Worm (Caenorhabditis elegans) whole organism, late embryonic: ENCODE results near the gene asp-13.
A peak's percentile ranks its signal among the peaks of the same experiment; 100 is the strongest.

Source experiments
- C38D4.7 ChIP-seq: fragments of 200-800 bp; sonication (Bioruptor generic); optimal IDR thresholded peaks from 2 replicates; lab custom pipeline; 2018; ENCODE audit warnings: mild to moderate bottlenecking, missing genetic modification characterization, moderate library complexity, missing compliant biosample characterization
- F13H6.1 ChIP-seq: sonication (generic microtip); optimal IDR thresholded peaks from 2 replicates; lab custom pipeline; 2016; ENCODE audit warnings: missing genetic modification characterization, missing compliant biosample characterization
- K02D7.2 ChIP-seq: sonication (generic microtip); optimal IDR thresholded peaks from 2 replicates; lab custom pipeline; 2017; ENCODE audit warnings: mild to moderate bottlenecking, missing genetic modification characterization, missing compliant biosample characterization
- K09A11.1 ChIP-seq: sonication (generic microtip); optimal IDR thresholded peaks from 2 replicates; lab custom pipeline; 2017; ENCODE audit warnings: antibody characterized with exemption, mild to moderate bottlenecking, missing genetic modification characterization, missing compliant biosample characterization; ENCODE audit not compliant: insufficient read depth
- T23F11.4 ChIP-seq: fragments of 200-800 bp; sonication (Bioruptor generic); optimal IDR thresholded peaks from 2 replicates; lab custom pipeline; 2018; ENCODE audit warnings: mild to moderate bottlenecking, missing genetic modification characterization, missing compliant biosample characterization
- ama-1 ChIP-seq: fragments of 150-350 bp; optimal IDR thresholded peaks from 2 replicates; lab custom pipeline; 2014
- ceh-14 ChIP-seq: sonication (generic microtip); optimal IDR thresholded peaks from 2 replicates; lab custom pipeline; 2016; ENCODE audit warnings: missing genotype, missing genetic modification characterization, missing compliant biosample characterization
- ceh-2 ChIP-seq: sonication (generic microtip); optimal IDR thresholded peaks from 2 replicates; lab custom pipeline; 2016; ENCODE audit warnings: missing genotype, missing genetic modification characterization, missing compliant biosample characterization
- ceh-30 ChIP-seq: fragments of 150-350 bp; optimal IDR thresholded peaks from 2 replicates; lab custom pipeline; 2014; ENCODE audit warnings: missing biosample characterization, missing genetic modification characterization
- ceh-31 ChIP-seq: sonication (generic microtip); optimal IDR thresholded peaks from 2 replicates; lab custom pipeline; 2016; ENCODE audit warnings: missing genetic modification characterization, missing compliant biosample characterization
- ceh-34 ChIP-seq: sonication (generic microtip); optimal IDR thresholded peaks from 2 replicates; lab custom pipeline; 2016; ENCODE audit warnings: mild to moderate bottlenecking, missing genetic modification characterization, missing compliant biosample characterization
- ceh-45 ChIP-seq: fragments of 200-800 bp; sonication (Bioruptor generic); IDR thresholded peaks from 2 replicates; pipeline ENCODE4 v1.3.6; 2022; ENCODE audit warnings: missing genetic modification reagents, missing genetic modification characterization, missing compliant biosample characterization
- ceh-6 ChIP-seq: fragments of 200-800 bp; sonication (Bioruptor generic); optimal IDR thresholded peaks from 2 replicates; lab custom pipeline; 2018; ENCODE audit warnings: mild to moderate bottlenecking, missing genetic modification characterization, missing compliant biosample characterization
- ceh-9 ChIP-seq: sonication (generic microtip); optimal IDR thresholded peaks from 2 replicates; lab custom pipeline; 2016; ENCODE audit warnings: mild to moderate bottlenecking, missing genetic modification characterization, inconsistent platforms, missing compliant biosample characterization
- dmd-4 ChIP-seq: sonication (generic microtip); optimal IDR thresholded peaks from 2 replicates; lab custom pipeline; 2016; ENCODE audit warnings: borderline replicate concordance, missing genetic modification characterization, missing compliant biosample characterization
- dve-1 ChIP-seq: sonication (generic microtip); optimal IDR thresholded peaks from 2 replicates; lab custom pipeline; 2017; ENCODE audit warnings: antibody characterized with exemption, mild to moderate bottlenecking, missing genetic modification characterization, missing compliant biosample characterization
- elt-2 ChIP-seq: sonication (generic microtip); optimal IDR thresholded peaks from 2 replicates; lab custom pipeline; 2016; ENCODE audit warnings: missing genetic modification reagents, missing genetic modification characterization, missing compliant biosample characterization
- elt-4 ChIP-seq: sonication (generic microtip); optimal IDR thresholded peaks from 2 replicates; lab custom pipeline; 2016; ENCODE audit warnings: missing genetic modification characterization, missing compliant biosample characterization
- eyg-1 ChIP-seq: sonication (generic microtip); optimal IDR thresholded peaks from 2 replicates; lab custom pipeline; 2016; ENCODE audit warnings: missing genotype, missing genetic modification characterization, missing compliant biosample characterization
- fkh-10 ChIP-seq: fragments of 150-350 bp; optimal IDR thresholded peaks from 2 replicates; lab custom pipeline; 2014; ENCODE audit warnings: missing biosample characterization, missing genetic modification reagents, missing genetic modification characterization
- fkh-6 ChIP-seq: sonication (generic microtip); optimal IDR thresholded peaks from 2 replicates; lab custom pipeline; 2016; ENCODE audit warnings: missing genetic modification characterization, missing compliant biosample characterization
- gmeb-2 ChIP-seq: sonication (generic microtip); optimal IDR thresholded peaks from 2 replicates; lab custom pipeline; 2016; ENCODE audit warnings: missing genetic modification characterization, inconsistent platforms, missing compliant biosample characterization
- hlh-30 ChIP-seq: sonication (generic microtip); optimal IDR thresholded peaks from 2 replicates; lab custom pipeline; 2017; ENCODE audit warnings: antibody characterized with exemption, missing genetic modification characterization, missing compliant biosample characterization; ENCODE audit not compliant: insufficient read depth
- hlh-8 ChIP-seq: sonication (generic microtip); optimal IDR thresholded peaks from 2 replicates; lab custom pipeline; 2016; ENCODE audit warnings: missing genotype, missing genetic modification characterization, missing compliant biosample characterization
- lim-6 ChIP-seq: sonication (generic microtip); optimal IDR thresholded peaks from 2 replicates; lab custom pipeline; 2016; ENCODE audit warnings: missing genetic modification characterization, missing compliant biosample characterization
- madf-2 ChIP-seq: sonication (generic microtip); optimal IDR thresholded peaks from 2 replicates; lab custom pipeline; 2017; ENCODE audit warnings: missing genetic modification characterization, missing compliant biosample characterization
- nhr-232 ChIP-seq: sonication (generic microtip); optimal IDR thresholded peaks from 2 replicates; lab custom pipeline; 2016; ENCODE audit warnings: missing genetic modification characterization, missing compliant biosample characterization
- npax-4 ChIP-seq: sonication (generic microtip); optimal IDR thresholded peaks from 2 replicates; lab custom pipeline; 2016; ENCODE audit warnings: missing genetic modification characterization, missing compliant biosample characterization
- pag-3 ChIP-seq: sonication (generic microtip); optimal IDR thresholded peaks from 2 replicates; lab custom pipeline; 2016; ENCODE audit warnings: missing compliant biosample characterization, missing genetic modification characterization, borderline replicate concordance
- pros-1 ChIP-seq: fragments of 150-350 bp; optimal IDR thresholded peaks from 2 replicates; lab custom pipeline; 2014; ENCODE audit warnings: missing biosample characterization, missing genetic modification reagents, missing genetic modification characterization
- ref-2 ChIP-seq: sonication (generic microtip); optimal IDR thresholded peaks from 2 replicates; lab custom pipeline; 2016; ENCODE audit warnings: missing genetic modification characterization, missing compliant biosample characterization
- rnt-1 ChIP-seq: sonication (generic microtip); optimal IDR thresholded peaks from 2 replicates; lab custom pipeline; 2016; ENCODE audit warnings: missing genetic modification characterization, missing compliant biosample characterization
- sdc-2 ChIP-seq: sonication (generic microtip); optimal IDR thresholded peaks from 2 replicates; lab custom pipeline; 2016; ENCODE audit warnings: missing genotype, missing genetic modification characterization, missing compliant biosample characterization
- sox-2 ChIP-seq: fragments of 200-800 bp; sonication (Bioruptor generic); IDR thresholded peaks from 2 replicates; pipeline ENCODE4 v1.3.6; 2022; ENCODE audit warnings: missing genetic modification reagents, missing genetic modification characterization, missing compliant biosample characterization
- sox-4 ChIP-seq: sonication (generic microtip); optimal IDR thresholded peaks from 2 replicates; lab custom pipeline; 2017; ENCODE audit warnings: mild to moderate bottlenecking, missing genetic modification characterization, inconsistent platforms, missing compliant biosample characterization
- tbx-2 ChIP-seq: sonication (generic microtip); optimal IDR thresholded peaks from 2 replicates; lab custom pipeline; 2016; ENCODE audit warnings: missing genetic modification characterization, missing compliant biosample characterization
- ttx-3 ChIP-seq: sonication (generic microtip); optimal IDR thresholded peaks from 2 replicates; lab custom pipeline; 2016; ENCODE audit warnings: missing genetic modification reagents, missing genetic modification characterization, missing compliant biosample characterization
- unc-3 ChIP-seq, 2 experiments: fragments of 200-800 bp in 1 of 2; sonication (Bioruptor generic) in 1 of 2; sonication (generic microtip) in 1 of 2; conservative IDR thresholded peaks in 1 of 2; optimal IDR thresholded peaks in 1 of 2; 2 replicates each; pipeline versions ENCODE4 v1.3.6 to Lab custom; 2016 to 2022; ENCODE audit warnings: missing compliant biosample characterization in 2 of 2, missing genetic modification characterization in 2 of 2, missing genetic modification reagents in 1 of 2
- unc-42 ChIP-seq: sonication (generic microtip); optimal IDR thresholded peaks from 2 replicates; lab custom pipeline; 2016; ENCODE audit warnings: missing genotype, missing genetic modification characterization, missing compliant biosample characterization
- unc-55 ChIP-seq: sonication (generic microtip); optimal IDR thresholded peaks from 2 replicates; lab custom pipeline; 2017; ENCODE audit warnings: missing biosample characterization, missing genetic modification reagents, missing genetic modification characterization
- ztf-16 ChIP-seq: sonication (generic microtip); optimal IDR thresholded peaks from 2 replicates; lab custom pipeline; 2017; ENCODE audit warnings: missing genetic modification characterization, missing compliant biosample characterization

The asp-13 gene

DNA sequence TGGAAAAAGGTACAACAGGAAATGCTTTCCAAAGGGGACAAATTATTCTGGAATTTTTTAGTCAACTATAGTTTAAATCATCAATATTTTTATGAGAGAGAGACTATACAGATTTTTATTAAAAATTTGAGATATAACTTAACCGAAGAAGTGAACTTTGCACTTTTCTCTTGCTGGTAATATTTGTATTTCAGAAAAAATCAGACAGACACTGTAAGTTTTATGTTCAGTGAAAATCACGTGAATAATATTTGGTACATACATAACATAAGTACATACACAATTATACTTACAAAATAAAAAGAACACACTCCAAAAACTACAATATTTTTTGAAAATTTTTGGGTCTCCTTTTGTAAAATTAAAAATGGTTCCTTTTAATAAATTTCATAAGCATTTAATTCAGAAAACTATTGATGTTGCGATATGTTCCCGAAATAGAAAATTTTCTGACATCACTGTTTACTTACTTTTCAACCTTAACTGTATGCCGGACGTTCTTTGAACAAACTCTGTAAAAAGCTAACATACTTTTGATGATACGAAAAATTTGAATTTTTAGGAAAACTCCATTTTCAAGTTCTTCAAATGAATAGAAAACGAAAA, 5.2 kb downstream of the asp-13 start, which contains the start of the genes F28A12.10 and acd-4:
TSS of gene F28A12.10 (minus strand) at position 101 of the 606 bp plus-strand sequence.
TSS of gene acd-4 (plus strand) at position 556 of the 606 bp plus-strand sequence.
- TF ChIP-seq rnt-1 (tag; lab: Kevin White, UChicago): no peak
- no peak for TF ChIP-seq fkh-10 (GFP tag; lab: Kevin White, UChicago)
- no peak for TF ChIP-seq sox-2 (GFP tag; lab: Robert Waterston, UW)
- TF ChIP-seq pros-1 (tag; lab: Kevin White, UChicago): no peak
- TF ChIP-seq eyg-1 (tag; lab: Kevin White, UChicago): no peak
- TF ChIP-seq sdc-2 (tag; lab: Kevin White, UChicago): no peak
- no peak for TF ChIP-seq ceh-31
- no peak for TF ChIP-seq C38D4.7 (GFP tag; lab: Kevin White, UChicago)

DNA sequence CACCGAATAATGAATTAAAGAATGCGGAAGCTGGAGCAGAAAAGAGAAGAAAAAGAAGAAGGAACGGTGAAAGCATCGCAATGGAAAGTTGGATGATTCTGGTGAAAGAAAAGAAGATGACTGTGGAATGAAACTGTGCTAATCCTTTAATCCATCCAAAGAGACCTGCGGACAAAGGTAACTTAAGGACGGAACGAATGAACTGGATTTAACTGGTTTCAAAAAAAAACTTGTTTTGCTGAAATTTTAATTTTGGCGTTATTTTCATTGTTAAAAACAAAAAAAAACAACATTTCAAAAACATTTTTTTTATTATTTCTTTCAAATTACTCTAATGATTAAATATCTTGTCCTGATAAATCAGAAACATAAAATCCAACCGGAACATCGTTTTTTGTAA, 6.1 kb downstream of the asp-13 start, which contains the start of gene grl-12:
TSS of gene grl-12 (minus strand) at position 101 of the 400 bp plus-strand sequence.
- TF ChIP-seq unc-55 (no peak), ztf-16 (no peak), hlh-30 (tag; lab: Kevin White, UChicago) (no peak), ceh-6 (GFP tag; lab: Kevin White, UChicago) (no peak), ceh-34 (tag; lab: Kevin White, UChicago) (no peak), lim-6 (tag; lab: Kevin White, UChicago) (no peak), eyg-1 (tag; lab: Kevin White, UChicago) (no peak), sox-2 (GFP tag; lab: Robert Waterston, UW) (no peak), elt-2 (no peak), unc-3 (GFP tag; conservative IDR thresholded peaks at IDR 0.05; lab: Robert Waterston, UW) (no peak), unc-3 (tag; optimal IDR thresholded peaks at IDR 0.05; lab: Kevin White, UChicago) (no peak), ceh-9 (tag; lab: Kevin White, UChicago) (no peak), ceh-45 (no peak), K09A11.1 (tag; lab: Kevin White, UChicago) (no peak), ceh-31 (no peak), fkh-10 (GFP tag; lab: Kevin White, UChicago) (no peak), K02D7.2 (no peak), npax-4 (tag; lab: Kevin White, UChicago) (no peak), nhr-232 (tag; lab: Kevin White, UChicago) (no peak)
- TF ChIP-seq, all 69 proteins: peak for 0

DNA sequence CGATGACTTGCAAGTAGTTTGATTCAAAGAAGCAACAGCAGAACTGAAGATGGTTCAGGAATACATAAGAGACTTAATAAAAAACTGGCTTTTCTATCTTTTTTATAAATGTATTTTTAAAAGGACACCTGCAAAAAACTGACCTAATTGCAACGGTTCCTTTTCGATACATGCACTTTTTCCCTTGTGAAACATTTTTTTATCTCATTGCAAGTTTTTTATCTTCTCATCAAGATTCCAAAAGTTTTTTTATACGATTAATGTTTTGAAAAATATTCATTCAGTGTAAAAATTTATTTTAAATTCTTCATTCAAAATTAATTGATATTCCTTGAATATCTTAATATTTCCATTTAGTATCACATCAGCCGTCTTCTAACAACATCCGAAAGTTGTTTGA, 7.4 kb downstream of the asp-13 start, which contains the start of gene oac-29:
TSS of gene oac-29 (minus strand) at position 101 of the 400 bp plus-strand sequence.
- no peak for TF ChIP-seq pros-1 (tag; lab: Kevin White, UChicago)

DNA sequence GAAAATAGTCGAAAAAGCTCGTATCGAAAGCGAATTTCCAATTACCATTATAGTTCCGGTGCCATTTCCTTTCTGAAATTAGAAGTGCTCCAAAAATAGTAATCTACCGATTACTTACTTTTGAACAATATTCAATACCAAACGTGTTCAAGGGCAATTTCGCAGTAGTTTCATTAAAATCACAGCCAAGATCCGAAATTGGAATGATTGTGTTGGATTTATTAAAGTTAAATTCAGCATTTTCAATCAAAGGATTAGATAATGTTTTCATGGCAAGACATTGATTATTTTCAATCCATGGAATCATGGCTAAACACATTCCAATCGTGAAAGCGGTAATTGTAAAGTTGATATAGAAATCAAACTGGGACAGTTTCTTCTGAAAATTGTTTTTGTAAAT, 10.2 kb downstream of the asp-13 start:
- no peak for TF ChIP-seq ref-2
- no peak for TF ChIP-seq unc-42 (tag; lab: Kevin White, UChicago)
- no peak for TF ChIP-seq T23F11.4
- no peak for TF ChIP-seq ceh-14 (tag; lab: Kevin White, UChicago)
- no peak for TF ChIP-seq ceh-2 (tag; lab: Kevin White, UChicago)

DNA sequence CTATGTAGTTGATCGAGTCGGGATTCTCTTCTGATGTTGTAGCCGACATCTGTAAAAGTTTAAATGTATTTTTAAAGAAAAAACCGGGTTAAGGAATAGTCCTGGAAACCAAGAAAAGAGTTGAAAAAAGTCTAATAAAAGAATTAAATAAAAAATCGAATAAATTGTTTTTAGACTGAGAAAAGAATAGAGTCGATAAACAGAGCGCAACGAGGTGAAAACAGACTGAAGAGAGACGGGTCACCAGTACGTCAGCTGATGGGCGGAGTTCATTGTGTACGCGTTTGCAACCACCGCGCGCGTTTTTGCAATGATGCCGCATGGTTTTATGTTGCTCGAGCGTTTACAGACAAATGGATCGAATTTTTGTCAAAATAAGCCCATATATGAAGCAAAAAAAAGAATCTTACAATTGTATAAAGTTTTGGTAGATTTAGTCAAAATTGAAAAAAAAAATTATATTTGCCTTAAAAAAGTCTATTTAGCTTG, 11.7 kb downstream of the asp-13 start, which contains the start of gene atg-18:
TSS of gene atg-18 (minus strand) at position 51 of the 489 bp plus-strand sequence.
- TF ChIP-seq ceh-34 (tag; lab: Kevin White, UChicago) (peak; percentile 86), dmd-4 (tag; lab: Kevin White, UChicago) (no peak), tbx-2 (tag; lab: Kevin White, UChicago) (peak; percentile 82), elt-4 (tag; lab: Kevin White, UChicago) (no peak), ceh-9 (tag; lab: Kevin White, UChicago) (no peak), ceh-31 (peak; percentile 81), dve-1 (no peak), ceh-30 (tag; lab: Kevin White, UChicago) (no peak), ceh-6 (GFP tag; lab: Kevin White, UChicago) (no peak), F13H6.1 (tag; lab: Kevin White, UChicago) (peak; percentile 55), ama-1 (lab: Kevin White, UChicago) (no peak), sox-4 (tag; lab: Kevin White, UChicago) (peak; percentile 70), fkh-10 (GFP tag; lab: Kevin White, UChicago) (peak; percentile 19), lim-6 (tag; lab: Kevin White, UChicago) (no peak), ttx-3 (tag; lab: Kevin White, UChicago) (peak; percentile 65), gmeb-2 (tag; lab: Kevin White, UChicago) (peak; percentile 43), fkh-6 (tag; lab: Kevin White, UChicago) (peak; percentile 17), eyg-1 (tag; lab: Kevin White, UChicago) (no peak), madf-2 (tag; lab: Kevin White, UChicago) (peak; percentile 23), pag-3 (tag; lab: Kevin White, UChicago) (no peak), sox-2 (GFP tag; lab: Robert Waterston, UW) (no peak), hlh-8 (peak; percentile 56), pros-1 (tag; lab: Kevin White, UChicago) (no peak), hlh-30 (tag; lab: Kevin White, UChicago) (peak; percentile 95)
